Worm (Caenorhabditis elegans) whole organism, mixed stage, embryonic: ENCODE data around the gene snt-7.

Experiments
- blmp-1 ChIP-seq: fragments of 150-350 bp; optimal IDR thresholded peaks from 2 replicates; lab custom pipeline; 2014; ENCODE audit warnings: missing biosample characterization, missing genetic modification characterization
- elt-1 ChIP-seq: sonication (generic microtip); optimal IDR thresholded peaks from 2 replicates; lab custom pipeline; 2017; ENCODE audit warnings: missing genetic modification characterization, mild to moderate bottlenecking, missing compliant biosample characterization, antibody characterized with exemption, moderate library complexity, borderline replicate concordance; ENCODE audit not compliant: insufficient read depth
- nhr-12 ChIP-seq: fragments of 150-350 bp; optimal IDR thresholded peaks from 2 replicates; lab custom pipeline; 2014; ENCODE audit warnings: missing biosample characterization, missing genetic modification characterization
- snpc-4 ChIP-seq: fragments of 150-350 bp; optimal IDR thresholded peaks from 2 replicates; lab custom pipeline; 2014; ENCODE audit warnings: missing biosample characterization, missing genetic modification characterization
- sptf-1 ChIP-seq: sonication (generic microtip); optimal IDR thresholded peaks from 2 replicates; lab custom pipeline; 2017; ENCODE audit warnings: mild to moderate bottlenecking, missing genetic modification characterization, moderate library complexity, missing compliant biosample characterization
- unc-62 ChIP-seq: fragments of 150-350 bp; optimal IDR thresholded peaks from 2 replicates; lab custom pipeline; 2014; ENCODE audit warnings: missing biosample characterization, missing genetic modification reagents, missing genetic modification characterization

ce11 chrX:15155054-15155453 lies 43.9 kb downstream of the snt-7 start:
- TF ChIP-seq snpc-4 (tag; lab: Kevin White, UChicago) (no peak), nhr-12 (tag; lab: Kevin White, UChicago) (no peak), sptf-1 (no peak), elt-1 (tag; lab: Kevin White, UChicago) (no peak), blmp-1 (no peak), unc-62 (GFP tag; lab: Kevin White, UChicago) (no peak)
